Worm (Caenorhabditis elegans) whole organism, mixed stage, embryonic: Measurements from ENCODE around the gene str-23.

Source experiments
- elt-1 ChIP-seq: sonication (generic microtip); optimal IDR thresholded peaks from 2 replicates; lab custom pipeline; 2017; ENCODE audit warnings: missing genetic modification characterization, mild to moderate bottlenecking, missing compliant biosample characterization, antibody characterized with exemption, moderate library complexity, borderline replicate concordance; ENCODE audit not compliant: insufficient read depth
- lsy-2 ChIP-seq: fragments of 150-350 bp; optimal IDR thresholded peaks from 2 replicates; lab custom pipeline; 2014; ENCODE audit warnings: missing biosample characterization, missing genetic modification characterization
- nhr-237 ChIP-seq: fragments of 150-350 bp; optimal IDR thresholded peaks from 2 replicates; lab custom pipeline; 2014; ENCODE audit warnings: missing biosample characterization, missing genetic modification characterization
- pha-4 ChIP-seq: fragments of 150-350 bp; optimal IDR thresholded peaks from 2 replicates; lab custom pipeline; 2018; ENCODE audit warnings: missing biosample characterization, missing genetic modification reagents, missing genetic modification characterization
- snpc-4 ChIP-seq: fragments of 150-350 bp; optimal IDR thresholded peaks from 2 replicates; lab custom pipeline; 2014; ENCODE audit warnings: missing biosample characterization, missing genetic modification characterization
- unc-62 ChIP-seq: fragments of 150-350 bp; optimal IDR thresholded peaks from 2 replicates; lab custom pipeline; 2014; ENCODE audit warnings: missing biosample characterization, missing genetic modification reagents, missing genetic modification characterization

ce11 chrV:15610350-15610940 is 34.2 kb upstream of the str-23 start, which contains the start of the genes fbxa-153 and str-12:
- no peak for TF ChIP-seq nhr-237 (tag; lab: Kevin White, UChicago)
- TF ChIP-seq snpc-4 (tag; lab: Kevin White, UChicago), result no peak
- no peak for TF ChIP-seq unc-62 (GFP tag; lab: Kevin White, UChicago)
- TF ChIP-seq pha-4 (tag; lab: Kevin White, UChicago), result peak; percentile 45
- TF ChIP-seq elt-1, result no peak
- no peak for TF ChIP-seq lsy-2 (tag; lab: Kevin White, UChicago)
